Fruit fly (Drosophila melanogaster) whole organism, embryonic: Measurements from ENCODE around the gene CG16779.

ENCODE experiments used
- Ada2b ChIP-seq: fragments of 200-800 bp; sonication (Bioruptor generic); IDR thresholded peaks from 2 replicates; pipeline ENCODE4 v1.3.6; 2022; ENCODE audit warnings: missing biosample characterization, missing genetic modification characterization
- CG10147 ChIP-seq: fragments of 200-800 bp; sonication (Bioruptor generic); optimal IDR thresholded peaks from 2 replicates; lab custom pipeline; 2019; ENCODE audit warnings: missing biosample characterization, mild to moderate bottlenecking, missing genetic modification characterization, moderate library complexity
- CG10267 ChIP-seq: fragments of 200-800 bp; sonication (Bioruptor generic); optimal IDR thresholded peaks from 2 replicates; lab custom pipeline; 2018; ENCODE audit warnings: missing biosample characterization, mild to moderate bottlenecking, missing genetic modification characterization, moderate library complexity
- CG10366 ChIP-seq: fragments of 200-800 bp; sonication (Bioruptor generic); IDR thresholded peaks from 2 replicates; pipeline ENCODE4 v1.3.6; 2022; ENCODE audit warnings: missing biosample characterization, missing genetic modification characterization
- CG10462 ChIP-seq: fragments of 200-800 bp; sonication (Bioruptor generic); optimal IDR thresholded peaks from 2 replicates; lab custom pipeline; 2016; ENCODE audit warnings: missing biosample characterization, missing genetic modification characterization
- CG11695 ChIP-seq: fragments of 200-800 bp; sonication (Bioruptor generic); IDR thresholded peaks from 3 replicates; pipeline ENCODE4 v1.3.6; 2022; ENCODE audit warnings: missing biosample characterization, missing genetic modification characterization
- CG11723 ChIP-seq: fragments of 200-800 bp; sonication (Bioruptor generic); optimal IDR thresholded peaks from 2 replicates; lab custom pipeline; 2017; ENCODE audit warnings: missing biosample characterization, mild to moderate bottlenecking, missing genetic modification characterization
- CG14441 ChIP-seq: fragments of 200-800 bp; sonication (Bioruptor generic); IDR thresholded peaks from 2 replicates; pipeline ENCODE4 v1.3.6; 2022; ENCODE audit warnings: missing biosample characterization, missing genetic modification characterization
- CG14710 ChIP-seq: fragments of 200-800 bp; sonication (Bioruptor generic); optimal IDR thresholded peaks from 3 replicates; lab custom pipeline; 2019; ENCODE audit warnings: missing biosample characterization, mild to moderate bottlenecking, missing genetic modification characterization, moderate library complexity
- CG14965 ChIP-seq: fragments of 200-800 bp; sonication (Bioruptor generic); optimal IDR thresholded peaks from 2 replicates; lab custom pipeline; 2016; ENCODE audit warnings: missing biosample characterization, missing genetic modification characterization, borderline replicate concordance
- CG15269 ChIP-seq: fragments of 200-800 bp; sonication (Bioruptor generic); optimal IDR thresholded peaks from 2 replicates; lab custom pipeline; 2018; ENCODE audit warnings: missing biosample characterization, mild to moderate bottlenecking, missing genetic modification characterization, moderate library complexity
- CG1529 ChIP-seq: fragments of 200-800 bp; sonication (Bioruptor generic); optimal IDR thresholded peaks from 3 replicates; lab custom pipeline; 2018; ENCODE audit warnings: missing biosample characterization, missing genetic modification characterization
- CG15601 ChIP-seq: fragments of 200-800 bp; sonication (Bioruptor generic); optimal IDR thresholded peaks from 3 replicates; lab custom pipeline; 2019; ENCODE audit warnings: missing biosample characterization, mild to moderate bottlenecking, missing genetic modification characterization, moderate library complexity
- CG17829 ChIP-seq: fragments of 200-800 bp; optimal IDR thresholded peaks from 2 replicates; lab custom pipeline; 2019; ENCODE audit warnings: missing biosample characterization, mild to moderate bottlenecking, missing genetic modification characterization, moderate library complexity
- CG18476 ChIP-seq: fragments of 200-800 bp; sonication (Bioruptor generic); optimal IDR thresholded peaks from 2 replicates; lab custom pipeline; 2016; ENCODE audit warnings: missing biosample characterization, mild to moderate bottlenecking, missing genetic modification characterization
- CG2712 ChIP-seq: fragments of 200-800 bp; optimal IDR thresholded peaks from 3 replicates; lab custom pipeline; 2019; ENCODE audit warnings: missing biosample characterization, mild to moderate bottlenecking, missing genetic modification characterization, moderate library complexity
- CG30020 ChIP-seq: fragments of 200-800 bp; optimal IDR thresholded peaks from 2 replicates; lab custom pipeline; 2019; ENCODE audit warnings: missing biosample characterization, mild to moderate bottlenecking, missing genetic modification characterization, moderate library complexity
- CG3281 ChIP-seq: fragments of 200-800 bp; sonication (Bioruptor generic); optimal IDR thresholded peaks from 3 replicates; lab custom pipeline; 2017; ENCODE audit warnings: missing biosample characterization, mild to moderate bottlenecking, missing genetic modification characterization
- CG42726 ChIP-seq: fragments of 200-800 bp; sonication (Bioruptor generic); IDR thresholded peaks from 2 replicates; pipeline ENCODE4 v1.3.6; 2022; ENCODE audit warnings: missing biosample characterization, missing genetic modification characterization; ENCODE audit not compliant: partially characterized antibody
- CG4854 ChIP-seq: fragments of 200-800 bp; sonication (Bioruptor generic); optimal IDR thresholded peaks from 2 replicates; lab custom pipeline; 2016; ENCODE audit warnings: missing biosample characterization, missing genetic modification characterization, inconsistent platforms
- CG7963 ChIP-seq: fragments of 200-800 bp; sonication (Bioruptor generic); IDR thresholded peaks from 3 replicates; pipeline ENCODE4 v1.3.6; 2022; ENCODE audit warnings: missing biosample characterization, missing genetic modification characterization; ENCODE audit not compliant: partially characterized antibody
- CG8478 ChIP-seq: fragments of >200 bp; optimal IDR thresholded peaks from 2 replicates; lab custom pipeline; 2018
- CG9817 ChIP-seq: fragments of 200-800 bp; sonication (Bioruptor generic); optimal IDR thresholded peaks from 2 replicates; lab custom pipeline; 2018; ENCODE audit warnings: missing biosample characterization, mild to moderate bottlenecking, missing genetic modification characterization, moderate library complexity
- Dad ChIP-seq: fragments of 200-800 bp; sonication (Bioruptor generic); optimal IDR thresholded peaks from 3 replicates; lab custom pipeline; 2016; ENCODE audit warnings: missing biosample characterization, missing genetic modification characterization
- Doc3 ChIP-seq: fragments of 200-800 bp; sonication (Bioruptor generic); IDR thresholded peaks from 3 replicates; pipeline ENCODE4 v1.3.6; 2022; ENCODE audit warnings: missing biosample characterization, missing genetic modification characterization; ENCODE audit not compliant: partially characterized antibody
- Dp ChIP-seq: fragments of 200-800 bp; sonication (Bioruptor generic); optimal IDR thresholded peaks from 2 replicates; lab custom pipeline; 2018; ENCODE audit warnings: missing biosample characterization, mild to moderate bottlenecking, missing genetic modification characterization, moderate library complexity
- E2f2 ChIP-seq: fragments of 200-800 bp; sonication (Bioruptor generic); IDR thresholded peaks from 2 replicates; pipeline ENCODE4 v1.3.6; 2022; ENCODE audit warnings: missing biosample characterization, missing genetic modification characterization
- Gug ChIP-seq: fragments of 200-800 bp; sonication (Bioruptor generic); IDR thresholded peaks from 4 replicates; pipeline ENCODE4 v1.3.6; 2022; ENCODE audit warnings: missing biosample characterization, missing genetic modification characterization
- HHEX ChIP-seq: fragments of 200-800 bp; sonication (Bioruptor generic); optimal IDR thresholded peaks from 3 replicates; lab custom pipeline; 2017; ENCODE audit warnings: missing biosample characterization, mild to moderate bottlenecking, missing genetic modification characterization, missing genetic modification reagents
- HLH4C ChIP-seq: fragments of 200-800 bp; sonication (Bioruptor generic); IDR thresholded peaks from 3 replicates; pipeline ENCODE4 v1.3.6; 2022; ENCODE audit warnings: missing biosample characterization, missing genetic modification characterization; ENCODE audit not compliant: partially characterized antibody
- HLHmδ ChIP-seq: fragments of 200-800 bp; sonication (Bioruptor generic); optimal IDR thresholded peaks from 2 replicates; lab custom pipeline; 2018; ENCODE audit warnings: missing biosample characterization, mild to moderate bottlenecking, missing genetic modification characterization, moderate library complexity
- Hey ChIP-seq: fragments of 200-800 bp; sonication (Bioruptor generic); optimal IDR thresholded peaks from 3 replicates; lab custom pipeline; 2018; ENCODE audit warnings: missing biosample characterization, mild to moderate bottlenecking, missing genetic modification characterization
- HmgZ ChIP-seq: fragments of 200-800 bp; sonication (Bioruptor generic); optimal IDR thresholded peaks from 2 replicates; lab custom pipeline; 2018; ENCODE audit warnings: missing biosample characterization, mild to moderate bottlenecking, missing genetic modification characterization
- MESR4 ChIP-seq: fragments of 200-800 bp; sonication (Bioruptor generic); optimal IDR thresholded peaks from 2 replicates; lab custom pipeline; 2018; ENCODE audit warnings: missing biosample characterization, mild to moderate bottlenecking, missing genetic modification characterization, moderate library complexity
- NC2β ChIP-seq: fragments of 200-800 bp; sonication (Bioruptor generic); optimal IDR thresholded peaks from 2 replicates; lab custom pipeline; 2016; ENCODE audit warnings: missing biosample characterization, missing genetic modification characterization
- Opbp ChIP-seq: fragments of 200-800 bp; sonication (Bioruptor generic); IDR thresholded peaks from 3 replicates; pipeline ENCODE4 v1.3.6; 2022; ENCODE audit warnings: missing biosample characterization, missing genetic modification characterization; ENCODE audit not compliant: partially characterized antibody
- TFAM ChIP-seq: fragments of 200-800 bp; sonication (Bioruptor generic); optimal IDR thresholded peaks from 2 replicates; lab custom pipeline; 2017; ENCODE audit warnings: missing biosample characterization, missing genetic modification characterization, inconsistent platforms
- ash1 ChIP-seq: fragments of 200-800 bp; sonication (Bioruptor generic); optimal IDR thresholded peaks from 2 replicates; lab custom pipeline; 2018; ENCODE audit warnings: missing biosample characterization, mild to moderate bottlenecking, missing genetic modification characterization
- cato ChIP-seq: fragments of 200-800 bp; sonication (Bioruptor generic); optimal IDR thresholded peaks from 2 replicates; lab custom pipeline; 2016; ENCODE audit warnings: missing biosample characterization, missing genetic modification characterization, borderline replicate concordance
- ci ChIP-seq: fragments of 200-800 bp; sonication (Bioruptor generic); IDR thresholded peaks from 3 replicates; pipeline ENCODE4 v1.3.6; 2022; ENCODE audit warnings: missing biosample characterization, missing genetic modification characterization
- cwo ChIP-seq: fragments of 200-800 bp; sonication (Bioruptor generic); optimal IDR thresholded peaks from 3 replicates; lab custom pipeline; 2017; ENCODE audit warnings: missing biosample characterization, missing genetic modification characterization, mild to moderate bottlenecking, moderate library complexity, missing genetic modification reagents
- danr ChIP-seq: fragments of 200-800 bp; sonication (Bioruptor generic); IDR thresholded peaks from 2 replicates; pipeline ENCODE4 v1.3.6; 2022; ENCODE audit warnings: missing biosample characterization, missing genetic modification characterization
- ewg ChIP-seq: fragments of 200-800 bp; sonication (Bioruptor generic); optimal IDR thresholded peaks from 3 replicates; lab custom pipeline; 2017; ENCODE audit warnings: mild to moderate bottlenecking, missing biosample characterization, missing genetic modification reagents, missing genetic modification characterization
- maf-S ChIP-seq: fragments of 200-800 bp; sonication (Bioruptor generic); optimal IDR thresholded peaks from 2 replicates; lab custom pipeline; 2016; ENCODE audit warnings: missing biosample characterization, missing genetic modification characterization
- pum ChIP-seq: fragments of 200-800 bp; sonication (Bioruptor generic); optimal IDR thresholded peaks from 2 replicates; lab custom pipeline; 2016; ENCODE audit warnings: missing biosample characterization, missing genetic modification characterization
- pzg ChIP-seq: fragments of 200-800 bp; sonication (Bioruptor generic); optimal IDR thresholded peaks from 3 replicates; lab custom pipeline; 2018; ENCODE audit warnings: missing biosample characterization, mild to moderate bottlenecking, missing genetic modification characterization, moderate library complexity
- ssp ChIP-seq: fragments of 200-800 bp; sonication (Bioruptor generic); IDR thresholded peaks from 2 replicates; pipeline ENCODE4 v1.3.6; 2022; ENCODE audit warnings: missing biosample characterization, missing genetic modification characterization
- tin ChIP-seq: fragments of 200-800 bp; sonication (Bioruptor generic); optimal IDR thresholded peaks from 3 replicates; lab custom pipeline; 2016; ENCODE audit warnings: missing biosample characterization, missing genetic modification characterization
- trem ChIP-seq: fragments of 200-800 bp; optimal IDR thresholded peaks from 3 replicates; lab custom pipeline; 2019; ENCODE audit warnings: missing biosample characterization, mild to moderate bottlenecking, missing genetic modification characterization, moderate library complexity
- usp ChIP-seq: fragments of >200 bp; optimal IDR thresholded peaks from 2 replicates; lab custom pipeline; 2017; ENCODE audit warnings: missing biosample characterization, missing genetic modification characterization
- zen ChIP-seq: fragments of 200-800 bp; sonication (Bioruptor generic); optimal IDR thresholded peaks from 3 replicates; lab custom pipeline; 2018; ENCODE audit warnings: missing biosample characterization, mild to moderate bottlenecking, missing genetic modification characterization, moderate library complexity

Gene CG16779

dm6 chr3R:9510070-9510518, 16.6 kb upstream of the CG16779 start, which contains the start of gene rump (continued):
- no peak for TF ChIP-seq pum
- no peak for TF ChIP-seq CG14965 (GFP tag; lab: Kevin White, UChicago)
- no peak for TF ChIP-seq CG10462 (GFP tag; lab: Kevin White, UChicago)
- TF ChIP-seq CG17829 (tag; lab: Kevin White, UChicago) = peak; percentile 54
- no peak for TF ChIP-seq danr
- TF ChIP-seq Dp = peak; percentile 99
- TF ChIP-seq CG4854 (GFP tag; lab: Kevin White, UChicago) = peak; percentile 9
- TF ChIP-seq maf-S (GFP tag; lab: Kevin White, UChicago) = no peak
- TF ChIP-seq zen (tag; lab: Kevin White, UChicago) = peak; percentile 43
- no peak for TF ChIP-seq cwo (GFP tag; lab: Kevin White, UChicago)
- TF ChIP-seq MESR4 (GFP tag; lab: Kevin White, UChicago) = peak; percentile 94
- peak; percentile 8 for TF ChIP-seq CG10147 (GFP tag; lab: Kevin White, UChicago)
- no peak for TF ChIP-seq ash1 (GFP tag; lab: Kevin White, UChicago)
- TF ChIP-seq CG10267 (tag; lab: Kevin White, UChicago) = peak; percentile 65
- peak; percentile 77 for TF ChIP-seq CG14710 (tag; lab: Kevin White, UChicago)
- TF ChIP-seq HHEX (GFP tag; lab: Kevin White, UChicago) = no peak
- TF ChIP-seq CG9817 (tag; lab: Kevin White, UChicago) = no peak
- TF ChIP-seq CG2712 (tag; lab: Kevin White, UChicago) = peak; percentile 48
- no peak for TF ChIP-seq CG8478
- TF ChIP-seq CG3281 (GFP tag; lab: Kevin White, UChicago) = no peak
- TF ChIP-seq CG7963 = no peak
- no peak for TF ChIP-seq CG18476 (GFP tag; lab: Kevin White, UChicago)
- no peak for TF ChIP-seq CG15269
- no peak for TF ChIP-seq HLHmδ (GFP tag; lab: Kevin White, UChicago)
- TF ChIP-seq CG30020 (tag; lab: Kevin White, UChicago) = peak; percentile 40
- no peak for TF ChIP-seq Opbp (GFP tag; lab: Robert Waterston, UW)
- TF ChIP-seq CG11723 (GFP tag; lab: Kevin White, UChicago) = no peak
- no peak for TF ChIP-seq CG1529
- TF ChIP-seq CG15601 = peak; percentile 34
- TF ChIP-seq Doc3 (GFP tag; lab: Robert Waterston, UW) = no peak
- no peak for TF ChIP-seq usp (GFP tag; lab: Kevin White, UChicago)
- no peak for TF ChIP-seq E2f2
- no peak for TF ChIP-seq ssp
- TF ChIP-seq tin (GFP tag; lab: Kevin White, UChicago) = no peak
- no peak for TF ChIP-seq HLH4C (GFP tag; lab: Robert Waterston, UW)
- peak; percentile 25 for TF ChIP-seq NC2β (GFP tag; lab: Kevin White, UChicago)
- peak; percentile 95 for TF ChIP-seq pzg
- no peak for TF ChIP-seq Dad (GFP tag; lab: Kevin White, UChicago)
- no peak for TF ChIP-seq CG14441 (GFP tag; lab: Robert Waterston, UW)
- no peak for TF ChIP-seq CG10366
- peak; percentile 74 for TF ChIP-seq HmgZ
- TF ChIP-seq cato (GFP tag; lab: Kevin White, UChicago) = no peak
- no peak; the same call in 3 of the 4 replicates for TF ChIP-seq Gug (GFP tag; lab: Robert Waterston, UW)
- TF ChIP-seq CG11695 (GFP tag; lab: Robert Waterston, UW) = no peak
- TF ChIP-seq ci (GFP tag; lab: Robert Waterston, UW) = no peak
- TF ChIP-seq trem (tag; lab: Kevin White, UChicago) = peak; percentile 77
- no peak for TF ChIP-seq ewg (GFP tag; lab: Kevin White, UChicago)
- TF ChIP-seq Hey (tag; lab: Kevin White, UChicago) = no peak
- TF ChIP-seq CG42726 (GFP tag; lab: Robert Waterston, UW) = no peak
- TF ChIP-seq TFAM (GFP tag; lab: Kevin White, UChicago) = no peak
- no peak for TF ChIP-seq Ada2b (GFP tag; lab: Robert Waterston, UW)
